Worm (Caenorhabditis elegans) whole organism, L4/young adult: Measurements from ENCODE around the gene aldo-1.

Source experiments
- W03F9.2 ChIP-seq: fragments of 150-350 bp; optimal IDR thresholded peaks from 2 replicates; lab custom pipeline; 2014; ENCODE audit warnings: missing biosample characterization, missing genetic modification characterization
- dao-5 ChIP-seq: sonication (generic microtip); optimal IDR thresholded peaks from 2 replicates; lab custom pipeline; 2016; ENCODE audit warnings: missing genotype, missing genetic modification characterization, moderate library complexity, missing compliant biosample characterization
- him-1 ChIP-seq: sonication (generic microtip); optimal IDR thresholded peaks from 2 replicates; lab custom pipeline; 2016; ENCODE audit warnings: missing genotype, missing genetic modification reagents, missing genetic modification characterization, missing compliant biosample characterization

DNA sequence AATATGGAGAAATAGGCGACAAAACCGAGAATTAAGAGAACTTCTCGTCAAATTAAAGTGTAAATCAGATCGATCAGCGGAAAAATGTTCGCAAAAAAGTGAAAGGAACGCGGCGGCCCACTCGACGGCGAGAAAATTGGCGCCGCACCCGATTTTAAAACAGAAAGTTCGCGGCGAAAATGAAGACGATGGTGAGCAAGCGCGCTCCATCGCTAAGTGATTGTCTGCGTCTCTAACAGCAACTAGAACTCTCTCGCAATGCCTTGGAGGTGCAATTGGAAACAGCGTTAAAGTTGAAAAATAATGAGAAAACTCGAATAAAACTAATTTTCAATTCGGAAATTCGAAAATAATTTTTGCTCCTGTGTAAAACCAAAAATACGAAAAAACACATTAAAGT lies 34.7 kb downstream of the aldo-1 start:
- TF ChIP-seq him-1 (tag; lab: Kevin White, UChicago) (no peak), W03F9.2 (no peak), dao-5 (no peak)
